Fruit fly (Drosophila melanogaster) whole organism, prepupa: ENCODE results near the gene Acer.

Experiments used
- Blimp-1 ChIP-seq: fragments of 200-800 bp; sonication (Bioruptor generic); optimal IDR thresholded peaks from 3 replicates; lab custom pipeline; 2017; ENCODE audit warnings: missing biosample characterization, missing genetic modification characterization, mild to moderate bottlenecking, moderate library complexity, missing genetic modification reagents
- CG10631 ChIP-seq: fragments of 200-800 bp; sonication (Bioruptor generic); optimal IDR thresholded peaks from 2 replicates; lab custom pipeline; 2016; ENCODE audit warnings: missing biosample characterization, missing genetic modification characterization
- CG10669 ChIP-seq: fragments of 200-800 bp; sonication (Bioruptor generic); optimal IDR thresholded peaks from 3 replicates; lab custom pipeline; 2018; ENCODE audit warnings: missing biosample characterization, mild to moderate bottlenecking, missing genetic modification characterization, moderate library complexity
- CG11294 ChIP-seq: fragments of 200-800 bp; sonication (Bioruptor generic); IDR thresholded peaks from 2 replicates; pipeline ENCODE4 v1.3.6; 2022; ENCODE audit warnings: missing biosample characterization, missing genetic modification characterization
- CG11762 ChIP-seq: fragments of 200-800 bp; sonication (Bioruptor generic); optimal IDR thresholded peaks from 3 replicates; lab custom pipeline; 2016; ENCODE audit warnings: missing biosample characterization, missing genetic modification characterization; ENCODE audit not compliant: insufficient read depth
- CG11902 ChIP-seq: fragments of 200-800 bp; sonication (Bioruptor generic); optimal IDR thresholded peaks from 3 replicates; lab custom pipeline; 2016; ENCODE audit warnings: missing biosample characterization, missing genetic modification characterization
- CG15336 ChIP-seq: fragments of 200-800 bp; sonication (Bioruptor generic); IDR thresholded peaks from 2 replicates; pipeline ENCODE4 v1.3.6; 2022; ENCODE audit warnings: missing biosample characterization, missing genetic modification characterization
- CG1621 ChIP-seq: fragments of 200-800 bp; sonication (Bioruptor generic); optimal IDR thresholded peaks from 3 replicates; lab custom pipeline; 2018; ENCODE audit warnings: missing biosample characterization, mild to moderate bottlenecking, missing genetic modification characterization
- CG16779 ChIP-seq: fragments of 200-800 bp; sonication (Bioruptor generic); optimal IDR thresholded peaks from 3 replicates; lab custom pipeline; 2017; ENCODE audit warnings: missing biosample characterization, mild to moderate bottlenecking, missing genetic modification characterization
- CG3032 ChIP-seq: fragments of 200-800 bp; optimal IDR thresholded peaks from 2 replicates; lab custom pipeline; 2019; ENCODE audit warnings: missing biosample characterization, mild to moderate bottlenecking, missing genetic modification characterization, moderate library complexity
- CG31627 ChIP-seq: fragments of 200-800 bp; sonication (Bioruptor generic); optimal IDR thresholded peaks from 3 replicates; lab custom pipeline; 2016; ENCODE audit warnings: missing biosample characterization, missing genetic modification characterization
- CG34406 ChIP-seq: fragments of 200-800 bp; sonication (Bioruptor generic); optimal IDR thresholded peaks from 3 replicates; lab custom pipeline; 2016; ENCODE audit warnings: missing biosample characterization, missing genetic modification characterization
- CG3919 ChIP-seq: fragments of 200-800 bp; sonication (Bioruptor generic); optimal IDR thresholded peaks from 3 replicates; lab custom pipeline; 2016; ENCODE audit warnings: missing biosample characterization, missing genetic modification characterization
- CG4318 ChIP-seq: fragments of 200-800 bp; sonication (Bioruptor generic); optimal IDR thresholded peaks from 3 replicates; lab custom pipeline; 2017; ENCODE audit warnings: missing biosample characterization, mild to moderate bottlenecking, missing genetic modification characterization
- CG6163 ChIP-seq: fragments of 200-800 bp; sonication (Bioruptor generic); IDR thresholded peaks from 3 replicates; pipeline ENCODE4 v1.3.6; 2022; ENCODE audit warnings: missing biosample characterization, missing genetic modification characterization
- CG6276 ChIP-seq: fragments of 200-800 bp; sonication (Bioruptor generic); optimal IDR thresholded peaks from 2 replicates; lab custom pipeline; 2017; ENCODE audit warnings: missing biosample characterization, mild to moderate bottlenecking, missing genetic modification characterization
- CG6792 ChIP-seq: fragments of 200-800 bp; sonication (Bioruptor generic); optimal IDR thresholded peaks from 3 replicates; lab custom pipeline; 2016; ENCODE audit warnings: missing biosample characterization, missing genetic modification characterization
- CG6854 ChIP-seq: fragments of 200-800 bp; sonication (Bioruptor generic); optimal IDR thresholded peaks from 2 replicates; lab custom pipeline; 2017; ENCODE audit warnings: missing biosample characterization, mild to moderate bottlenecking, missing genetic modification characterization
- CG7368 ChIP-seq: fragments of 200-800 bp; sonication (Bioruptor generic); optimal IDR thresholded peaks from 3 replicates; lab custom pipeline; 2016; ENCODE audit warnings: missing biosample characterization, missing genetic modification characterization
- CG8319 ChIP-seq: fragments of 200-800 bp; sonication (Bioruptor generic); optimal IDR thresholded peaks from 3 replicates; lab custom pipeline; 2016; ENCODE audit warnings: missing biosample characterization, missing genetic modification characterization
- CG8632 ChIP-seq: fragments of 200-800 bp; sonication (Bioruptor generic); optimal IDR thresholded peaks from 3 replicates; lab custom pipeline; 2016; ENCODE audit warnings: missing biosample characterization, missing genetic modification characterization
- CG9139 ChIP-seq: fragments of 200-800 bp; sonication (Bioruptor generic); optimal IDR thresholded peaks from 3 replicates; lab custom pipeline; 2017; ENCODE audit warnings: missing biosample characterization, mild to moderate bottlenecking, missing genetic modification characterization
- Eip78C ChIP-seq: fragments of 200-800 bp; sonication (Bioruptor generic); peaks from one replicate; lab custom pipeline; 2016; ENCODE audit warnings: missing biosample characterization, missing genetic modification characterization
- Eip93F ChIP-seq: fragments of 200-800 bp; sonication (Bioruptor generic); optimal IDR thresholded peaks from 2 replicates; lab custom pipeline; 2016; ENCODE audit warnings: missing biosample characterization, mild to moderate bottlenecking, missing genetic modification characterization
- Ets21C ChIP-seq: fragments of 200-800 bp; sonication (Bioruptor generic); optimal IDR thresholded peaks from 3 replicates; lab custom pipeline; 2016; ENCODE audit warnings: missing biosample characterization, missing genetic modification characterization
- Ets96B ChIP-seq: fragments of 200-800 bp; optimal IDR thresholded peaks from 2 replicates; lab custom pipeline; 2019; ENCODE audit warnings: missing biosample characterization, mild to moderate bottlenecking, missing genetic modification characterization, moderate library complexity
- Hr39 ChIP-seq: fragments of 200-800 bp; sonication (Bioruptor generic); optimal IDR thresholded peaks from 2 replicates; lab custom pipeline; 2016; ENCODE audit warnings: missing biosample characterization, missing genetic modification characterization
- Hr4 ChIP-seq: fragments of 200-800 bp; sonication (Bioruptor generic); optimal IDR thresholded peaks from 3 replicates; lab custom pipeline; 2016; ENCODE audit warnings: missing biosample characterization, missing genetic modification characterization
- Met ChIP-seq: fragments of 200-800 bp; sonication (Bioruptor generic); optimal IDR thresholded peaks from 3 replicates; lab custom pipeline; 2016; ENCODE audit warnings: missing biosample characterization, missing genetic modification characterization
- OdsH ChIP-seq: fragments of 200-800 bp; sonication (Bioruptor generic); optimal IDR thresholded peaks from 3 replicates; lab custom pipeline; 2016; ENCODE audit warnings: missing biosample characterization, missing genetic modification characterization
- Smox ChIP-seq: fragments of 200-800 bp; sonication (Bioruptor generic); optimal IDR thresholded peaks from 3 replicates; lab custom pipeline; 2016; ENCODE audit warnings: missing biosample characterization, missing genetic modification characterization
- Sox102F ChIP-seq: fragments of 200-800 bp; sonication (Bioruptor generic); optimal IDR thresholded peaks from 2 replicates; lab custom pipeline; 2016; ENCODE audit warnings: missing biosample characterization, mild to moderate bottlenecking, missing genetic modification characterization
- Sox14 ChIP-seq: fragments of 200-800 bp; sonication (Bioruptor generic); optimal IDR thresholded peaks from 3 replicates; lab custom pipeline; 2016; ENCODE audit warnings: missing biosample characterization, missing genetic modification characterization
- Sox15 ChIP-seq: fragments of 200-800 bp; sonication (Bioruptor generic); optimal IDR thresholded peaks from 3 replicates; lab custom pipeline; 2016; ENCODE audit warnings: missing biosample characterization, missing genetic modification characterization
- achi ChIP-seq: fragments of 200-800 bp; sonication (Bioruptor generic); optimal IDR thresholded peaks from 3 replicates; lab custom pipeline; 2016; ENCODE audit warnings: missing biosample characterization, missing genetic modification characterization
- acj6 ChIP-seq: fragments of 200-800 bp; sonication (Bioruptor generic); optimal IDR thresholded peaks from 3 replicates; lab custom pipeline; 2016; ENCODE audit warnings: missing biosample characterization, missing genetic modification characterization
- dac ChIP-seq: fragments of 200-800 bp; sonication (Bioruptor generic); optimal IDR thresholded peaks from 2 replicates; lab custom pipeline; 2017; ENCODE audit warnings: missing biosample characterization, mild to moderate bottlenecking, missing genetic modification characterization
- eg ChIP-seq: fragments of 200-800 bp; sonication (Bioruptor generic); IDR thresholded peaks from 3 replicates; pipeline ENCODE4 v1.3.6; 2022; ENCODE audit warnings: missing biosample characterization, missing genetic modification characterization
- esn ChIP-seq: fragments of 200-800 bp; sonication (Bioruptor generic); optimal IDR thresholded peaks from 2 replicates; lab custom pipeline; 2016; ENCODE audit warnings: missing biosample characterization, mild to moderate bottlenecking, missing genetic modification characterization, moderate library complexity
- fd59A ChIP-seq: fragments of 200-800 bp; sonication (Bioruptor generic); optimal IDR thresholded peaks from 2 replicates; lab custom pipeline; 2017; ENCODE audit warnings: missing biosample characterization, mild to moderate bottlenecking, missing genetic modification characterization, missing genetic modification reagents
- fd85E ChIP-seq: fragments of 200-800 bp; sonication (Bioruptor generic); optimal IDR thresholded peaks from 3 replicates; lab custom pipeline; 2016; ENCODE audit warnings: missing biosample characterization, missing genetic modification characterization
- fkh ChIP-seq: fragments of 200-800 bp; sonication (Bioruptor generic); optimal IDR thresholded peaks from 3 replicates; lab custom pipeline; 2017; ENCODE audit warnings: missing biosample characterization, mild to moderate bottlenecking, missing genetic modification characterization, moderate library complexity
- lz ChIP-seq: fragments of 200-800 bp; sonication (Bioruptor generic); optimal IDR thresholded peaks from 3 replicates; lab custom pipeline; 2016; ENCODE audit warnings: missing biosample characterization, missing genetic modification characterization
- pdm3 ChIP-seq: fragments of 200-800 bp; sonication (Bioruptor generic); optimal IDR thresholded peaks from 3 replicates; lab custom pipeline; 2016; ENCODE audit warnings: missing biosample characterization, missing genetic modification characterization
- salr ChIP-seq, 2 experiments: fragments of 200-800 bp; sonication (Bioruptor generic); optimal IDR thresholded peaks; 3 replicates each; lab custom pipeline; 2016 to 2018; ENCODE audit warnings: missing biosample characterization in 2 of 2, missing genetic modification characterization in 2 of 2, mild to moderate bottlenecking in 1 of 2
- spab ChIP-seq: fragments of 200-800 bp; sonication (Bioruptor generic); optimal IDR thresholded peaks from 2 replicates; lab custom pipeline; 2017; ENCODE audit warnings: missing biosample characterization, mild to moderate bottlenecking, missing genetic modification characterization, missing genetic modification reagents
- svp ChIP-seq: fragments of 200-800 bp; sonication (Bioruptor generic); peaks from one replicate; lab custom pipeline; 2016; ENCODE audit warnings: missing biosample characterization, missing genetic modification characterization

Acer gene

DNA sequence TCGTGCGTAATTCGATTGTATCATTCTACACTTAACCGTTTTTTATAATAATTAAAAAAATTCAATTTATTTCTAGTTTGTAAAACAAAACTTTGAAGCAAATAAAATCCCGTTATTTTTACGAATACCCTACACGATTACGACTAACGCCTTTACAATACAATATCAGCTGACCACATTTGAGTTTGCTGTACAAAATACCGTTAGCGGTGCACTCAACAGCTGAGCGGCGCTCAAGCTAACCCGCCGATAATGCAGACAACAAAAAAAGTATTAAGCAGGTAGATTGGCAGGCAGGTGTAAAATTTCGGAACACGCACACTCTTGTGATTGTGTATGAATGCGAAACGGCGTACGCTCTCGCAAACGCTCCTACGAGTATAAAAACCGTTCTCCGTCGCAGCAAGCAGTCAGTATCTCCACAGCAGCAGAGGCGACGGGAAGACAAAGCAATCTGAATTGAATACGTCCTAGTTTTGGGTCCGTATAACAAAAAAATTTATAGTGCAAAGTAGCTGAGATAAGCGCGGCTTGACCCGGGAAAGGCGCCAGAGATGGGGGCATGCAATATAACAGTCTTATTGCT is at the start of gene Acer:
Gene Acer (plus strand): TSS at position 210 of the 586 bp plus-strand sequence.
- TF ChIP-seq CG8319, result no peak
- TF ChIP-seq fd59A (GFP tag; lab: Kevin White, UChicago), result no peak
- TF ChIP-seq CG31627 (GFP tag; lab: Kevin White, UChicago), result no peak
- TF ChIP-seq Sox15 (GFP tag; lab: Kevin White, UChicago), result no peak
- TF ChIP-seq svp (GFP tag; lab: Kevin White, UChicago), result peak; percentile 86
- peak; percentile 41; the same call in 1 of the 3 replicates for TF ChIP-seq CG6163 (GFP tag; lab: Robert Waterston, UW)
- TF ChIP-seq esn (GFP tag; lab: Kevin White, UChicago), result peak; percentile 26
- peak; percentile 12 for TF ChIP-seq CG6854
- TF ChIP-seq CG4318 (GFP tag; lab: Kevin White, UChicago), result no peak
- no peak for TF ChIP-seq CG11294
- peak; percentile 22 for TF ChIP-seq CG1621 (tag; lab: Kevin White, UChicago)
- peak; percentile 16 for TF ChIP-seq Sox14 (GFP tag; lab: Kevin White, UChicago)
- peak; percentile 51 for TF ChIP-seq CG15336
- peak; percentile 55 for TF ChIP-seq Eip78C (GFP tag; lab: Kevin White, UChicago)
- peak; percentile 6 for TF ChIP-seq Hr4 (GFP tag; lab: Kevin White, UChicago)
- TF ChIP-seq Smox (GFP tag; lab: Kevin White, UChicago), result no peak

DNA sequence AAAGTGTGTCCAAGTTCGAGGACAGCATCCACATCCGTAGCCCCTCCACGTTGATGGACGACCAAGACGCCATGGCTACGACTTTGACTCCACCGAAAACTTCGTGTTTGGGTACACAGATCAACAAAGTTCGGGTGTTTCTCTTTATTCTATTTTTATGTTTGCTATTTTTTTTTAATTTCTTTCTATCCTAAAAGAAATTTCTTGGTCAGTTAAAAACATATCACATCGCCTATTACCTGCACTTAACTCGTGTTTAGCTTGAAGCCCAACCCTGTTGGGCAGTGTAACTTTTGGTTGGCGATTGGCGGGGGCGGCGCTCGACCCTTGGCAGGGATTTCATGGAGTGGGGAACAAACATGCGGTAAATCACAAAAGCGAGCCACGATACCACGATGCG is 48.3 kb upstream of the Acer start:
- peak; percentile 27 for TF ChIP-seq CG9139
- TF ChIP-seq CG10631 (GFP tag; lab: Kevin White, UChicago), result peak; percentile 63
- peak; percentile 74 for TF ChIP-seq CG6792 (GFP tag; lab: Kevin White, UChicago)
- no peak for TF ChIP-seq fkh (GFP tag; lab: Kevin White, UChicago)
- TF ChIP-seq CG1621 (tag; lab: Kevin White, UChicago), result peak; percentile 58
- TF ChIP-seq CG7368 (GFP tag; lab: Kevin White, UChicago), result peak; percentile 69
- TF ChIP-seq Eip78C (GFP tag; lab: Kevin White, UChicago), result peak; percentile 94
- TF ChIP-seq lz, result peak; percentile 77
- TF ChIP-seq CG6854, result peak; percentile 78
- peak; percentile 68 for TF ChIP-seq achi
- peak; percentile 31 for TF ChIP-seq fd85E (GFP tag; lab: Kevin White, UChicago)
- TF ChIP-seq CG16779 (tag; lab: Kevin White, UChicago), result peak; percentile 35
- TF ChIP-seq esn (GFP tag; lab: Kevin White, UChicago), result peak; percentile 84
- TF ChIP-seq pdm3, result peak; percentile 73
- peak; percentile 34 for TF ChIP-seq Eip93F (GFP tag; lab: Kevin White, UChicago)
- peak; percentile 70 for TF ChIP-seq Hr39
- peak; percentile 41 to 44 for TF ChIP-seq salr (GFP tag; optimal IDR thresholded peaks at IDR 0.05; lab: Kevin White, UChicago)
- TF ChIP-seq Ets21C (GFP tag; lab: Kevin White, UChicago), result peak; percentile 56
- TF ChIP-seq CG4318 (GFP tag; lab: Kevin White, UChicago), result no peak
- peak; percentile 70 for TF ChIP-seq CG11902 (GFP tag; lab: Kevin White, UChicago)
- peak; percentile 68 for TF ChIP-seq CG8632 (GFP tag; lab: Kevin White, UChicago)
- peak; percentile 85 for TF ChIP-seq Sox14 (GFP tag; lab: Kevin White, UChicago)
- peak; percentile 67 for TF ChIP-seq Ets96B (tag; lab: Kevin White, UChicago)
- peak; percentile 71 for TF ChIP-seq CG34406 (GFP tag; lab: Kevin White, UChicago)
- peak; percentile 66 for TF ChIP-seq OdsH (GFP tag; lab: Kevin White, UChicago)
- peak; percentile 72 for TF ChIP-seq CG8319
- TF ChIP-seq Hr4 (GFP tag; lab: Kevin White, UChicago), result peak; percentile 51
- TF ChIP-seq eg (GFP tag; lab: Robert Waterston, UW), result peak; percentile 75
- peak; percentile 77 for TF ChIP-seq CG3919 (GFP tag; lab: Kevin White, UChicago)
- TF ChIP-seq CG11762, result peak; percentile 50
- TF ChIP-seq CG6276, result peak; percentile 39
- peak; percentile 75; the same call in 2 of the 3 replicates for TF ChIP-seq CG6163 (GFP tag; lab: Robert Waterston, UW)
- peak; percentile 78 for TF ChIP-seq Sox102F (GFP tag; lab: Kevin White, UChicago)
- peak; percentile 62 for TF ChIP-seq fd59A (GFP tag; lab: Kevin White, UChicago)
- TF ChIP-seq Blimp-1 (GFP tag; lab: Kevin White, UChicago), result peak; percentile 58
- peak; percentile 59 for TF ChIP-seq acj6
- TF ChIP-seq dac, result no peak
- peak; percentile 85 for TF ChIP-seq Met
- TF ChIP-seq CG3032 (tag; lab: Kevin White, UChicago), result peak; percentile 81
- TF ChIP-seq svp (GFP tag; lab: Kevin White, UChicago), result peak; percentile 94
- TF ChIP-seq Sox15 (GFP tag; lab: Kevin White, UChicago), result peak; percentile 69
- TF ChIP-seq CG10669 (GFP tag; lab: Kevin White, UChicago), result peak; percentile 84
- TF ChIP-seq spab (GFP tag; lab: Kevin White, UChicago), result peak; percentile 84
